Fruit fly (Drosophila melanogaster) whole organism, embryonic: ENCODE data around the gene SIFaR.

Experiments used
- B-H1 ChIP-seq: fragments of 200-800 bp; sonication (Bioruptor generic); IDR thresholded peaks from 3 replicates; pipeline ENCODE4 v1.3.6; 2022; ENCODE audit warnings: missing biosample characterization, missing genetic modification characterization
- CG10267 ChIP-seq: fragments of 200-800 bp; sonication (Bioruptor generic); optimal IDR thresholded peaks from 2 replicates; lab custom pipeline; 2018; ENCODE audit warnings: missing biosample characterization, mild to moderate bottlenecking, missing genetic modification characterization, moderate library complexity
- CG10366 ChIP-seq: fragments of 200-800 bp; sonication (Bioruptor generic); IDR thresholded peaks from 2 replicates; pipeline ENCODE4 v1.3.6; 2022; ENCODE audit warnings: missing biosample characterization, missing genetic modification characterization
- CG10979 ChIP-seq: fragments of 200-800 bp; sonication (Bioruptor generic); optimal IDR thresholded peaks from 2 replicates; lab custom pipeline; 2018; ENCODE audit warnings: missing biosample characterization, mild to moderate bottlenecking, missing genetic modification characterization, moderate library complexity
- CG11456 ChIP-seq: fragments of 200-800 bp; sonication (Bioruptor generic); IDR thresholded peaks from 3 replicates; pipeline ENCODE4 v1.3.6; 2022; ENCODE audit warnings: missing biosample characterization, missing genetic modification characterization
- CG1233 ChIP-seq: fragments of 200-800 bp; sonication (Bioruptor generic); optimal IDR thresholded peaks from 4 replicates; lab custom pipeline; 2018; ENCODE audit warnings: missing biosample characterization, mild to moderate bottlenecking, missing genetic modification characterization
- CG13424 ChIP-seq: fragments of 200-800 bp; sonication (Bioruptor generic); optimal IDR thresholded peaks from 2 replicates; lab custom pipeline; 2019; ENCODE audit warnings: missing biosample characterization, mild to moderate bottlenecking, missing genetic modification characterization, moderate library complexity
- CG13624 ChIP-seq: fragments of 200-800 bp; sonication (Bioruptor generic); optimal IDR thresholded peaks from 2 replicates; lab custom pipeline; 2016; ENCODE audit warnings: missing biosample characterization, missing genetic modification characterization
- CG17612 ChIP-seq: fragments of 200-800 bp; sonication (Bioruptor generic); IDR thresholded peaks from 2 replicates; pipeline ENCODE4 v1.3.6; 2022; ENCODE audit warnings: missing biosample characterization, missing genetic modification characterization
- CG3281 ChIP-seq: fragments of 200-800 bp; sonication (Bioruptor generic); optimal IDR thresholded peaks from 3 replicates; lab custom pipeline; 2017; ENCODE audit warnings: missing biosample characterization, mild to moderate bottlenecking, missing genetic modification characterization
- CG33213 ChIP-seq: fragments of 200-800 bp; sonication (Bioruptor generic); optimal IDR thresholded peaks from 3 replicates; lab custom pipeline; 2016; ENCODE audit warnings: missing biosample characterization, missing genetic modification characterization
- CG34224 ChIP-seq: fragments of 200-800 bp; sonication (Bioruptor generic); IDR thresholded peaks from 3 replicates; pipeline ENCODE4 v1.3.6; 2022; ENCODE audit warnings: missing biosample characterization, missing genetic modification characterization; ENCODE audit not compliant: partially characterized antibody
- CG6254 ChIP-seq: fragments of 200-800 bp; sonication (Bioruptor generic); optimal IDR thresholded peaks from 3 replicates; lab custom pipeline; 2017; ENCODE audit warnings: mild to moderate bottlenecking, missing biosample characterization, missing genetic modification reagents, missing genetic modification characterization
- CG7786 ChIP-seq: fragments of 200-800 bp; sonication (Bioruptor generic); optimal IDR thresholded peaks from 2 replicates; lab custom pipeline; 2016; ENCODE audit warnings: missing biosample characterization, missing genetic modification characterization
- CG7928 ChIP-seq: fragments of 200-800 bp; sonication (Bioruptor generic); optimal IDR thresholded peaks from 2 replicates; lab custom pipeline; 2017; ENCODE audit warnings: missing biosample characterization, mild to moderate bottlenecking, missing genetic modification characterization
- CG8290 ChIP-seq, 3 experiments: fragments of 200-800 bp; sonication (Bioruptor generic); optimal IDR thresholded peaks; 2 replicates each; lab custom pipeline; 2016 to 2019; ENCODE audit warnings: missing biosample characterization in 3 of 3, missing genetic modification characterization in 3 of 3, mild to moderate bottlenecking in 2 of 3, moderate library complexity in 1 of 3
- CG9215 ChIP-seq: fragments of 200-800 bp; sonication (Bioruptor generic); IDR thresholded peaks from 2 replicates; pipeline ENCODE4 v1.3.6; 2022; ENCODE audit warnings: missing biosample characterization, missing genetic modification characterization
- CG9876 ChIP-seq: fragments of 200-800 bp; sonication (Bioruptor generic); optimal IDR thresholded peaks from 2 replicates; lab custom pipeline; 2016; ENCODE audit warnings: missing biosample characterization, missing genetic modification characterization
- Dbx ChIP-seq: fragments of 200-800 bp; sonication (Bioruptor generic); IDR thresholded peaks from 3 replicates; pipeline ENCODE4 v1.3.6; 2022; ENCODE audit warnings: missing biosample characterization, missing genetic modification characterization
- Deaf1 ChIP-seq: fragments of 200-800 bp; optimal IDR thresholded peaks from 3 replicates; lab custom pipeline; 2019; ENCODE audit warnings: missing biosample characterization, mild to moderate bottlenecking, missing genetic modification characterization, moderate library complexity
- Dll ChIP-seq: fragments of 200-800 bp; sonication (Bioruptor generic); IDR thresholded peaks from 4 replicates; pipeline ENCODE4 v1.3.6; 2022; ENCODE audit warnings: missing biosample characterization, missing genetic modification characterization; ENCODE audit not compliant: partially characterized antibody
- Dp ChIP-seq: fragments of 200-800 bp; sonication (Bioruptor generic); optimal IDR thresholded peaks from 2 replicates; lab custom pipeline; 2018; ENCODE audit warnings: missing biosample characterization, mild to moderate bottlenecking, missing genetic modification characterization, moderate library complexity
- Drgx ChIP-seq: fragments of 200-800 bp; sonication (Bioruptor generic); IDR thresholded peaks from 2 replicates; pipeline ENCODE4 v1.3.6; 2022; ENCODE audit warnings: missing biosample characterization, missing genetic modification characterization
- Mad ChIP-seq: fragments of 200-800 bp; sonication (Bioruptor generic); optimal IDR thresholded peaks from 2 replicates; lab custom pipeline; 2016; ENCODE audit warnings: missing biosample characterization, missing genetic modification characterization
- Nf-YC ChIP-seq: fragments of 200-800 bp; optimal IDR thresholded peaks from 3 replicates; lab custom pipeline; 2019; ENCODE audit warnings: missing biosample characterization, mild to moderate bottlenecking, missing genetic modification characterization, moderate library complexity
- Pdp1 ChIP-seq, 2 experiments: fragments of 200-800 bp; sonication (Bioruptor generic); optimal IDR thresholded peaks; 3 replicates each; lab custom pipeline; 2016; ENCODE audit warnings: missing biosample characterization in 2 of 2, missing genetic modification characterization in 2 of 2, mild to moderate bottlenecking in 1 of 2, moderate library complexity in 1 of 2
- Ptx1 ChIP-seq: fragments of 200-800 bp; sonication (Bioruptor generic); IDR thresholded peaks from 2 replicates; pipeline ENCODE4 v1.3.6; 2022; ENCODE audit warnings: missing biosample characterization, missing genetic modification characterization
- Ravus ChIP-seq: fragments of 200-800 bp; sonication (Bioruptor generic); IDR thresholded peaks from 2 replicates; pipeline ENCODE4 v1.3.6; 2022; ENCODE audit warnings: missing biosample characterization, missing genetic modification characterization
- Rfx ChIP-seq: fragments of 200-800 bp; sonication (Bioruptor generic); IDR thresholded peaks from 2 replicates; pipeline ENCODE4 v1.3.6; 2022; ENCODE audit warnings: missing biosample characterization, missing genetic modification characterization
- Spps ChIP-seq: fragments of 200-800 bp; sonication (Bioruptor generic); optimal IDR thresholded peaks from 2 replicates; lab custom pipeline; 2018; ENCODE audit warnings: missing biosample characterization, mild to moderate bottlenecking, missing genetic modification characterization
- Sry-δ ChIP-seq: fragments of 200-800 bp; sonication (Bioruptor generic); optimal IDR thresholded peaks from 2 replicates; lab custom pipeline; 2016; ENCODE audit warnings: missing biosample characterization, missing genetic modification characterization
- Tbp ChIP-seq: fragments of >200 bp; optimal IDR thresholded peaks from 2 replicates; lab custom pipeline; 2018; ENCODE audit warnings: missing biosample characterization, missing genetic modification characterization
- Xrp1 ChIP-seq: fragments of 200-800 bp; sonication (Bioruptor generic); IDR thresholded peaks from 2 replicates; pipeline ENCODE4 v1.3.6; 2022; ENCODE audit warnings: missing biosample characterization, missing genetic modification characterization
- ara ChIP-seq: fragments of 200-800 bp; sonication (Bioruptor generic); IDR thresholded peaks from 2 replicates; pipeline ENCODE4 v1.3.6; 2022; ENCODE audit warnings: missing biosample characterization, missing genetic modification characterization
- bcd ChIP-seq: fragments of 200-800 bp; sonication (Bioruptor generic); optimal IDR thresholded peaks from 2 replicates; lab custom pipeline; 2017; ENCODE audit warnings: missing biosample characterization, mild to moderate bottlenecking, missing genetic modification characterization
- chinmo ChIP-seq: fragments of 200-800 bp; sonication (Bioruptor generic); IDR thresholded peaks from 4 replicates; pipeline ENCODE4 v1.3.6; 2022; ENCODE audit warnings: missing biosample characterization, missing genetic modification characterization; ENCODE audit not compliant: partially characterized antibody
- corto ChIP-seq: fragments of 200-800 bp; sonication (Bioruptor generic); optimal IDR thresholded peaks from 2 replicates; lab custom pipeline; 2016; ENCODE audit warnings: missing biosample characterization, mild to moderate bottlenecking, missing genetic modification characterization, moderate library complexity
- ewg ChIP-seq: fragments of 200-800 bp; sonication (Bioruptor generic); optimal IDR thresholded peaks from 3 replicates; lab custom pipeline; 2017; ENCODE audit warnings: mild to moderate bottlenecking, missing biosample characterization, missing genetic modification reagents, missing genetic modification characterization
- fd3F ChIP-seq: fragments of 200-800 bp; sonication (Bioruptor generic); optimal IDR thresholded peaks from 2 replicates; lab custom pipeline; 2018; ENCODE audit warnings: missing biosample characterization, mild to moderate bottlenecking, missing genetic modification characterization, moderate library complexity
- hb ChIP-seq: fragments of 200-800 bp; sonication (Bioruptor generic); IDR thresholded peaks from 3 replicates; pipeline ENCODE4 v1.3.6; 2022; ENCODE audit warnings: missing biosample characterization, missing genetic modification characterization; ENCODE audit not compliant: partially characterized antibody
- her ChIP-seq: fragments of 200-800 bp; sonication (Bioruptor generic); optimal IDR thresholded peaks from 2 replicates; lab custom pipeline; 2016; ENCODE audit warnings: missing biosample characterization, missing genetic modification characterization
- lab ChIP-seq: fragments of 200-800 bp; sonication (Bioruptor generic); optimal IDR thresholded peaks from 3 replicates; lab custom pipeline; 2017; ENCODE audit warnings: missing biosample characterization, missing genetic modification characterization, mild to moderate bottlenecking, moderate library complexity, missing genetic modification reagents
- mld ChIP-seq: fragments of 200-800 bp; sonication (Bioruptor generic); IDR thresholded peaks from 3 replicates; pipeline ENCODE4 v1.3.6; 2022; ENCODE audit warnings: missing biosample characterization, missing genetic modification characterization; ENCODE audit not compliant: partially characterized antibody
- ranshi ChIP-seq: fragments of 200-800 bp; sonication (Bioruptor generic); IDR thresholded peaks from 2 replicates; pipeline ENCODE4 v1.3.6; 2022; ENCODE audit warnings: missing biosample characterization, missing genetic modification characterization
- row ChIP-seq: fragments of 200-800 bp; sonication (Bioruptor generic); IDR thresholded peaks from 3 replicates; pipeline ENCODE4 v1.3.6; 2022; ENCODE audit warnings: missing biosample characterization, missing genetic modification characterization
- sens ChIP-seq: fragments of 200-800 bp; sonication (Bioruptor generic); peaks from one replicate; lab custom pipeline; 2016; ENCODE audit warnings: missing biosample characterization, missing genetic modification characterization
- tio ChIP-seq: fragments of 200-800 bp; sonication (Bioruptor generic); optimal IDR thresholded peaks from 2 replicates; lab custom pipeline; 2017; ENCODE audit warnings: missing biosample characterization, missing genetic modification characterization, inconsistent platforms
- trem ChIP-seq: fragments of 200-800 bp; optimal IDR thresholded peaks from 3 replicates; lab custom pipeline; 2019; ENCODE audit warnings: missing biosample characterization, mild to moderate bottlenecking, missing genetic modification characterization, moderate library complexity
- vvl ChIP-seq: fragments of 200-800 bp; sonication (Bioruptor generic); IDR thresholded peaks from 2 replicates; pipeline ENCODE4 v1.3.6; 2022; ENCODE audit warnings: missing biosample characterization, missing genetic modification characterization
- zen2 ChIP-seq: fragments of 200-800 bp; sonication (Bioruptor generic); IDR thresholded peaks from 3 replicates; pipeline ENCODE4 v1.3.6; 2022; ENCODE audit warnings: missing biosample characterization, missing genetic modification characterization; ENCODE audit not compliant: partially characterized antibody

SIFaR gene

DNA sequence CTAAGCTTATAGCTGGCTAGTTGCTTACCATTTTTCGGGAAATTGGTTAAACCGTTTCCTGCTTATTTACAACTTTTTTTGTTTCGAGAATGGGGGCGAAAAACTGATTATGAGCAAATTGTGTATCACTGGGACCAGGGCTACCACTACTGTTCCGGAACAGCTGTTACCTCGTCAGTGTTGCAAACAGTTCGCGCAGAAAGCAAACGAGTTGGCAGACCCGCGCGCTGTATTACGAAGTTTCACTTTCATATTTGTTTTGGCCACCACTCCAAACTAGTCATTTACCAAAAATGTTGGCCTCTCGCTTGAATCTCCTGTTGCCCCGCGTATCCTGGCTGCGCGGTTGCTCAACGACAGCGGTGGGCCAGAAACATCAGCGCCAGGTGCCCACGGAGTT is 23.9 kb downstream of the SIFaR start, which contains the start of the genes AP-2sigma and Idi (continued):
- peak; percentile 43 for TF ChIP-seq her (GFP tag; lab: Kevin White, UChicago)
- TF ChIP-seq CG11456 (GFP tag; lab: Robert Waterston, UW) = no peak
- peak; percentile 1 for TF ChIP-seq Nf-YC (tag; lab: Kevin White, UChicago)
- peak; percentile 52 for TF ChIP-seq Sry-δ (GFP tag; lab: Kevin White, UChicago)
- no peak for TF ChIP-seq CG6254
- TF ChIP-seq vvl = peak; percentile 55
- no peak for TF ChIP-seq Mad
- peak; percentile 19; the same call in 1 of the 2 replicates for TF ChIP-seq Ptx1 (GFP tag; lab: Robert Waterston, UW)
- no peak for TF ChIP-seq Ravus
- no peak for TF ChIP-seq Tbp
- no peak for TF ChIP-seq ara (GFP tag; lab: Robert Waterston, UW)
- no peak for TF ChIP-seq tio (GFP tag; lab: Kevin White, UChicago)
- TF ChIP-seq sens (GFP tag; lab: Kevin White, UChicago) = peak; percentile 36
- no peak for TF ChIP-seq CG9876 (GFP tag; lab: Kevin White, UChicago)
- TF ChIP-seq Pdp1 (GFP tag; optimal IDR thresholded peaks at IDR 0.05; lab: Kevin White, UChicago) = peak in 1 of 2 experiments; percentile 86
- TF ChIP-seq CG10267 (tag; lab: Kevin White, UChicago) = peak; percentile 93
- peak; percentile 53 for TF ChIP-seq bcd (GFP tag; lab: Kevin White, UChicago)
- TF ChIP-seq ranshi (GFP tag; lab: Robert Waterston, UW) = no peak; the same call in 1 of the 2 replicates
- peak; percentile 30; the same call in 1 of the 3 replicates for TF ChIP-seq row (GFP tag; lab: Robert Waterston, UW)
- no peak for TF ChIP-seq CG9215 (GFP tag; lab: Robert Waterston, UW)
- no peak for TF ChIP-seq CG17612
- TF ChIP-seq mld (GFP tag; lab: Robert Waterston, UW) = no peak
- TF ChIP-seq Xrp1 (GFP tag; lab: Robert Waterston, UW) = no peak
- no peak for TF ChIP-seq CG33213 (GFP tag; lab: Kevin White, UChicago)
- TF ChIP-seq zen2 (GFP tag; lab: Robert Waterston, UW) = no peak
- no peak for TF ChIP-seq Spps (tag; lab: Kevin White, UChicago)
- peak; percentile 15 for TF ChIP-seq CG10979 (tag; lab: Kevin White, UChicago)
- TF ChIP-seq chinmo (GFP tag; lab: Robert Waterston, UW) = 0 out of 4 replicates have a peak, but pooled peaks have one; percentile 64
- TF ChIP-seq trem (tag; lab: Kevin White, UChicago) = peak; percentile 99
- TF ChIP-seq CG13624 = peak; percentile 69
- TF ChIP-seq lab (GFP tag; lab: Kevin White, UChicago) = peak; percentile 50
- TF ChIP-seq CG8290 (GFP tag; optimal IDR thresholded peaks at IDR 0.05; lab: Kevin White, UChicago) = no peak
- TF ChIP-seq CG8290 (tag; optimal IDR thresholded peaks at IDR 0.05; lab: Kevin White, UChicago) = peak; percentile 10 to 84
- TF ChIP-seq fd3F (GFP tag; lab: Kevin White, UChicago) = no peak
- no peak for TF ChIP-seq CG13424 (tag; lab: Kevin White, UChicago)
- no peak for TF ChIP-seq Drgx
- peak; percentile 32; the same call in 1 of the 2 replicates for TF ChIP-seq CG10366 (GFP tag; lab: Robert Waterston, UW)
- peak; percentile 49; the same call in 1 of the 3 replicates for TF ChIP-seq Dbx (GFP tag; lab: Robert Waterston, UW)
- TF ChIP-seq CG7928 (GFP tag; lab: Kevin White, UChicago) = peak; percentile 94
- TF ChIP-seq ewg (GFP tag; lab: Kevin White, UChicago) = peak; percentile 11
- TF ChIP-seq hb (GFP tag; lab: Robert Waterston, UW) = no peak
- TF ChIP-seq Rfx = peak; percentile 69
- TF ChIP-seq CG7786 (GFP tag; lab: Kevin White, UChicago) = peak; percentile 34
- peak; percentile 66 for TF ChIP-seq Dp (GFP tag; lab: Kevin White, UChicago)
- TF ChIP-seq Deaf1 (tag; lab: Kevin White, UChicago) = peak; percentile 14
- TF ChIP-seq CG34224 (GFP tag; lab: Robert Waterston, UW) = peak; percentile 51
- peak; percentile 70 for TF ChIP-seq CG3281 (GFP tag; lab: Kevin White, UChicago)
- no peak for TF ChIP-seq corto
- TF ChIP-seq CG1233 (GFP tag; lab: Kevin White, UChicago) = no peak
- TF ChIP-seq Dll (GFP tag; lab: Robert Waterston, UW) = peak; percentile 39; the same call in 1 of the 4 replicates
- TF ChIP-seq B-H1 (GFP tag; lab: Robert Waterston, UW) = no peak
